Fruit fly (Drosophila melanogaster) whole organism, embryonic: Measurements from ENCODE around the gene Mlp84B.

Experiments
- B-H2 ChIP-seq: fragments of 200-800 bp; sonication (Bioruptor generic); optimal IDR thresholded peaks from 2 replicates; lab custom pipeline; 2018; ENCODE audit warnings: missing biosample characterization, mild to moderate bottlenecking, missing genetic modification characterization
- Bgb ChIP-seq: fragments of 200-800 bp; sonication (Bioruptor generic); IDR thresholded peaks from 2 replicates; pipeline ENCODE4 v1.3.6; 2022; ENCODE audit warnings: missing biosample characterization, missing genetic modification characterization; ENCODE audit not compliant: partially characterized antibody
- CG11093 ChIP-seq: fragments of 200-800 bp; sonication (Bioruptor generic); IDR thresholded peaks from 3 replicates; pipeline ENCODE4 v1.3.6; 2022; ENCODE audit warnings: missing biosample characterization, missing genetic modification characterization
- CG11695 ChIP-seq: fragments of 200-800 bp; sonication (Bioruptor generic); IDR thresholded peaks from 3 replicates; pipeline ENCODE4 v1.3.6; 2022; ENCODE audit warnings: missing biosample characterization, missing genetic modification characterization
- CG12071 ChIP-seq: fragments of 200-800 bp; sonication (Bioruptor generic); optimal IDR thresholded peaks from 3 replicates; lab custom pipeline; 2018; ENCODE audit warnings: missing biosample characterization, mild to moderate bottlenecking, missing genetic modification characterization
- CG15269 ChIP-seq: fragments of 200-800 bp; sonication (Bioruptor generic); optimal IDR thresholded peaks from 2 replicates; lab custom pipeline; 2018; ENCODE audit warnings: missing biosample characterization, mild to moderate bottlenecking, missing genetic modification characterization, moderate library complexity
- CG15601 ChIP-seq: fragments of 200-800 bp; sonication (Bioruptor generic); optimal IDR thresholded peaks from 3 replicates; lab custom pipeline; 2019; ENCODE audit warnings: missing biosample characterization, mild to moderate bottlenecking, missing genetic modification characterization, moderate library complexity
- CG17829 ChIP-seq: fragments of 200-800 bp; optimal IDR thresholded peaks from 2 replicates; lab custom pipeline; 2019; ENCODE audit warnings: missing biosample characterization, mild to moderate bottlenecking, missing genetic modification characterization, moderate library complexity
- CG18476 ChIP-seq: fragments of 200-800 bp; sonication (Bioruptor generic); optimal IDR thresholded peaks from 2 replicates; lab custom pipeline; 2016; ENCODE audit warnings: missing biosample characterization, mild to moderate bottlenecking, missing genetic modification characterization
- CG31224 ChIP-seq: fragments of 200-800 bp; sonication (Bioruptor generic); IDR thresholded peaks from 2 replicates; pipeline ENCODE4 v1.3.6; 2022; ENCODE audit warnings: missing biosample characterization, missing genetic modification characterization
- CG4328 ChIP-seq: fragments of 200-800 bp; sonication (Bioruptor generic); optimal IDR thresholded peaks from 3 replicates; lab custom pipeline; 2017; ENCODE audit warnings: missing biosample characterization, missing genetic modification reagents, missing genetic modification characterization
- CG6254 ChIP-seq: fragments of 200-800 bp; sonication (Bioruptor generic); optimal IDR thresholded peaks from 3 replicates; lab custom pipeline; 2017; ENCODE audit warnings: mild to moderate bottlenecking, missing biosample characterization, missing genetic modification reagents, missing genetic modification characterization
- CG6683 ChIP-seq: fragments of 200-800 bp; sonication (Bioruptor generic); optimal IDR thresholded peaks from 2 replicates; lab custom pipeline; 2017; ENCODE audit warnings: missing biosample characterization, mild to moderate bottlenecking, missing genetic modification characterization, missing genetic modification reagents
- CG7786 ChIP-seq: fragments of 200-800 bp; sonication (Bioruptor generic); optimal IDR thresholded peaks from 2 replicates; lab custom pipeline; 2016; ENCODE audit warnings: missing biosample characterization, missing genetic modification characterization
- CG7928 ChIP-seq: fragments of 200-800 bp; sonication (Bioruptor generic); optimal IDR thresholded peaks from 2 replicates; lab custom pipeline; 2017; ENCODE audit warnings: missing biosample characterization, mild to moderate bottlenecking, missing genetic modification characterization
- CoRest ChIP-seq: fragments of 200-800 bp; sonication (Bioruptor generic); optimal IDR thresholded peaks from 3 replicates; lab custom pipeline; 2018; ENCODE audit warnings: missing biosample characterization, mild to moderate bottlenecking, missing genetic modification characterization, moderate library complexity
- Dek ChIP-seq: fragments of 200-800 bp; sonication (Bioruptor generic); optimal IDR thresholded peaks from 3 replicates; lab custom pipeline; 2019; ENCODE audit warnings: missing biosample characterization, mild to moderate bottlenecking, missing genetic modification characterization, moderate library complexity
- Dref ChIP-seq: fragments of 200-800 bp; sonication (Bioruptor generic); IDR thresholded peaks from 2 replicates; pipeline ENCODE4 v1.3.6; 2022; ENCODE audit warnings: missing biosample characterization, missing genetic modification characterization
- E2f1 ChIP-seq: fragments of 200-800 bp; sonication (Bioruptor generic); IDR thresholded peaks from 2 replicates; pipeline ENCODE4 v1.3.6; 2022; ENCODE audit warnings: missing biosample characterization, missing genetic modification characterization
- Ets65A ChIP-seq: fragments of 200-800 bp; sonication (Bioruptor generic); peaks from one replicate; lab custom pipeline; 2016; ENCODE audit warnings: missing biosample characterization, missing genetic modification characterization
- GATAe ChIP-seq: fragments of 200-800 bp; sonication (Bioruptor generic); conservative IDR thresholded peaks from 2 replicates; pipeline ENCODE4 v1.3.6; 2022; ENCODE audit warnings: missing biosample characterization, missing genetic modification characterization
- HLH3B ChIP-seq: fragments of 200-800 bp; sonication (Bioruptor generic); IDR thresholded peaks from 2 replicates; pipeline ENCODE4 v1.3.6; 2022; ENCODE audit warnings: missing biosample characterization, missing genetic modification characterization
- HmgD ChIP-seq: fragments of 200-800 bp; sonication (Bioruptor generic); optimal IDR thresholded peaks from 3 replicates; lab custom pipeline; 2016; ENCODE audit warnings: missing biosample characterization, missing genetic modification characterization
- HmgZ ChIP-seq: fragments of 200-800 bp; sonication (Bioruptor generic); optimal IDR thresholded peaks from 2 replicates; lab custom pipeline; 2018; ENCODE audit warnings: missing biosample characterization, mild to moderate bottlenecking, missing genetic modification characterization
- Hr3 ChIP-seq: fragments of 200-800 bp; sonication (Bioruptor generic); optimal IDR thresholded peaks from 3 replicates; lab custom pipeline; 2016; ENCODE audit warnings: missing biosample characterization, missing genetic modification characterization
- Hr39 ChIP-seq: fragments of >200 bp; optimal IDR thresholded peaks from 2 replicates; lab custom pipeline; 2017
- Lpt ChIP-seq: fragments of >200 bp; optimal IDR thresholded peaks from 2 replicates; lab custom pipeline; 2018; ENCODE audit warnings: missing biosample characterization, missing genetic modification characterization
- Meics ChIP-seq: fragments of 200-800 bp; sonication (Bioruptor generic); optimal IDR thresholded peaks from 2 replicates; lab custom pipeline; 2017; ENCODE audit warnings: missing biosample characterization, mild to moderate bottlenecking, missing genetic modification characterization
- Sry-β ChIP-seq: fragments of 200-800 bp; sonication (Bioruptor generic); optimal IDR thresholded peaks from 2 replicates; lab custom pipeline; 2018; ENCODE audit warnings: missing biosample characterization, mild to moderate bottlenecking, missing genetic modification characterization, moderate library complexity
- Xrp1 ChIP-seq: fragments of 200-800 bp; sonication (Bioruptor generic); IDR thresholded peaks from 2 replicates; pipeline ENCODE4 v1.3.6; 2022; ENCODE audit warnings: missing biosample characterization, missing genetic modification characterization
- ash1 ChIP-seq: fragments of 200-800 bp; sonication (Bioruptor generic); optimal IDR thresholded peaks from 2 replicates; lab custom pipeline; 2018; ENCODE audit warnings: missing biosample characterization, mild to moderate bottlenecking, missing genetic modification characterization
- bbx ChIP-seq: fragments of 200-800 bp; sonication (Bioruptor generic); IDR thresholded peaks from 2 replicates; pipeline ENCODE4 v1.3.6; 2022; ENCODE audit warnings: missing biosample characterization, missing genetic modification characterization; ENCODE audit not compliant: partially characterized antibody
- caup ChIP-seq: fragments of 200-800 bp; sonication (Bioruptor generic); optimal IDR thresholded peaks from 3 replicates; lab custom pipeline; 2017; ENCODE audit warnings: missing biosample characterization, mild to moderate bottlenecking, missing genetic modification characterization, moderate library complexity; ENCODE audit not compliant: severe bottlenecking
- cwo ChIP-seq: fragments of 200-800 bp; sonication (Bioruptor generic); optimal IDR thresholded peaks from 3 replicates; lab custom pipeline; 2017; ENCODE audit warnings: missing biosample characterization, missing genetic modification characterization, mild to moderate bottlenecking, moderate library complexity, missing genetic modification reagents
- en ChIP-seq: fragments of 200-800 bp; sonication (Bioruptor generic); optimal IDR thresholded peaks from 2 replicates; lab custom pipeline; 2016; ENCODE audit warnings: missing biosample characterization, missing genetic modification characterization
- ewg ChIP-seq: fragments of 200-800 bp; sonication (Bioruptor generic); optimal IDR thresholded peaks from 3 replicates; lab custom pipeline; 2017; ENCODE audit warnings: mild to moderate bottlenecking, missing biosample characterization, missing genetic modification reagents, missing genetic modification characterization
- fd96Cb ChIP-seq: fragments of 200-800 bp; sonication (Bioruptor generic); optimal IDR thresholded peaks from 2 replicates; lab custom pipeline; 2018; ENCODE audit warnings: missing biosample characterization, mild to moderate bottlenecking, missing genetic modification characterization, moderate library complexity
- grn ChIP-seq: fragments of 200-800 bp; sonication (Bioruptor generic); optimal IDR thresholded peaks from 3 replicates; lab custom pipeline; 2017; ENCODE audit warnings: missing biosample characterization, missing genetic modification characterization
- gsb-n ChIP-seq: fragments of 200-800 bp; sonication (Bioruptor generic); optimal IDR thresholded peaks from 3 replicates; lab custom pipeline; 2018; ENCODE audit warnings: missing biosample characterization, mild to moderate bottlenecking, missing genetic modification characterization
- ham ChIP-seq: fragments of 200-800 bp; sonication (Bioruptor generic); IDR thresholded peaks from 2 replicates; pipeline ENCODE4 v1.3.6; 2022; ENCODE audit warnings: missing biosample characterization, missing genetic modification characterization
- ken ChIP-seq: fragments of 200-800 bp; sonication (Bioruptor generic); IDR thresholded peaks from 3 replicates; pipeline ENCODE4 v1.3.6; 2022; ENCODE audit warnings: missing biosample characterization, missing genetic modification characterization
- pnt ChIP-seq: fragments of 200-800 bp; sonication (Bioruptor generic); optimal IDR thresholded peaks from 3 replicates; lab custom pipeline; 2016; ENCODE audit warnings: missing biosample characterization, missing genetic modification characterization
- schlank ChIP-seq: fragments of 200-800 bp; sonication (Bioruptor generic); optimal IDR thresholded peaks from 2 replicates; lab custom pipeline; 2018; ENCODE audit warnings: missing biosample characterization, mild to moderate bottlenecking, missing genetic modification characterization
- ssp ChIP-seq: fragments of 200-800 bp; sonication (Bioruptor generic); IDR thresholded peaks from 2 replicates; pipeline ENCODE4 v1.3.6; 2022; ENCODE audit warnings: missing biosample characterization, missing genetic modification characterization
- ttk ChIP-seq: fragments of 200-800 bp; sonication (Bioruptor generic); IDR thresholded peaks from 2 replicates; pipeline ENCODE4 v2.1.2; 2022; ENCODE audit warnings: missing biosample characterization, missing genetic modification characterization
- unc-4 ChIP-seq: fragments of 200-800 bp; sonication (Bioruptor generic); IDR thresholded peaks from 2 replicates; pipeline ENCODE4 v1.3.6; 2022; ENCODE audit warnings: missing biosample characterization, missing genetic modification characterization; ENCODE audit not compliant: partially characterized antibody

Mlp84B gene

DNA sequence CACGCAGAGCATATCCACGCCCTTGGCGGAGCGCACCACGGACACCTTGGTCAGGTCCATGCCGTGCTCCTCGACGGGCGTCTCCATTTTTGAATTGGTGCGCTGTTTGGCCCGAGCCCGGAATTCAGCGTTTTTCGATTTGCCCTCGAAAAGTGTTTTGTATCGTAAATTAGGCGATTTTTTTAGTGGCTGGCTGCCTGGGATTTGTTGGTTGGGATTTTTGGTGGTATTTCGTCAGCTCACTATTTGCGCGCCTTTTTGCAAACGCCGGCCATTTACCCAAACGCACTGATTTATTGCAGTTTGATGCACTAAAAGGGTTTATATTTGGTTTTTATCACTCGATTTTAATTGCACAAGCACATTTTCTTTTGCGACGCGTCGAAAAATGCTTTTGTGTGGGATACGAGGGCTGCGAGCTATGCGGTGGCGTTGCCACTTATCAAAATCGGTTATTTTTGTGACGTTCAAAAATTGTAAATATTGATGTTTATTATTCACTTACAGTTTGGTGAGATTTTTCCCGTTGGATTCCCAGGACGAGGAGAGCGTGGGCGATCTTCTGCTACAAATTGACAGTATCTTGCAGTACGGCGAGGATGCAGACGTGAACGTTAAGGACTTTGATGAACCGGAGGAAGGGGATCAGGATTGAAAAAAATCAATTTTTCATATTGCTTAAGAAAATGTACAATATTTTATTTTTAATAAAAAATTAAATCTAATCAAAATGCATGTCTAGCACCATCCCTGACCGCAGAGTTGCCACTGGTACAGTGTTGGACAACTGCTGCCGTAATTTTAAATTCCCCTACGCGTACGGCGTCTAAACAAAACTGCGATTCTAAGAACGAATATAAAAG, 33.2 kb upstream of the Mlp84B start, which contains the start of the genes gfzf and Sas-4 (continued):
- no peak for TF ChIP-seq Sry-β (GFP tag; lab: Kevin White, UChicago)
- TF ChIP-seq gsb-n (tag; lab: Kevin White, UChicago), result no peak
- TF ChIP-seq B-H2, result no peak

DNA sequence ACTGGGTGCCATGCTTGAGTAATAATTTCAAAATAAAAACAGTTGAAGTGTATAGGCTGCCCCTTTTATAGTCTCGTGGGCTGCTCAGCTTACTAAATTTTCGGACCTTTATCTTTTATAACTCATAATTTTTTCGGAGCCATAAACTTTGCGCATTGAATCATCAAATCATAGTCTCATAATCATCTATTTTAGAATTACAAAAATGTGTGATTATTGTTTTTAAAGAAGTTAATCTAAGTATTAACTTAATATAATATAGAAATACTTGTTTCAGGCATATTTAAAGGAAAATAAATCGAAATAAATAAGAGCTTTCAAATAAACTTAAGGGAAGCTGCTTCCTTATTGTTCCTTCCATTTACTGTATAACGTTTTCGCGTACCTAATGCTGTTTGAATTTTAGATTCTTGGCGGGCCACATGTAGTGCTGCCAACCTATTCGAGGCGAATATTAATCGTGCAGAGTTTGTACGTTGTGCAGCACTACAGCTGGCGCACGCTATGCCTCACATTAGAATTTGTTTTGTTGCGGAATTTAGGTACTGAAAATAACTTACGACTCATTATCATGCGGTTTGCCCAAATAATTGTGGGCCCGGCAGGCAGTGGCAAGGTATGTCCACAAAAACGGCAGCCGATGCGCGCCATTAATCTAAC, 26.8 kb upstream of the Mlp84B start, which contains the start of the genes CG14610 and CG2656:
Gene CG14610 (minus strand): TSS at position 51 of the 660 bp plus-strand sequence.
Gene CG2656 (plus strand): TSS at position 480 of the 660 bp plus-strand sequence.
- TF ChIP-seq Hr3 (GFP tag; lab: Kevin White, UChicago) (peak; percentile 81), bbx (GFP tag; lab: Robert Waterston, UW) (peak; percentile 75), pnt (peak; percentile 81), CoRest (tag; lab: Kevin White, UChicago) (peak; percentile 56), CG11093 (no peak), HLH3B (GFP tag; lab: Robert Waterston, UW) (0 out of 2 replicates have a peak, but pooled peaks have one; percentile 38), Dref (GFP tag; lab: Robert Waterston, UW) (peak; percentile 50; the same call in 1 of the 2 replicates), ttk (peak; percentile 57; the same call in 1 of the 2 replicates), CG4328 (peak; percentile 21), Xrp1 (GFP tag; lab: Robert Waterston, UW) (peak; percentile 73), HmgZ (tag; lab: Kevin White, UChicago) (peak; percentile 90), caup (GFP tag; lab: Kevin White, UChicago) (peak; percentile 78), ash1 (peak; percentile 31), CG7928 (peak; percentile 20), CG6683 (peak; percentile 27), ken (GFP tag; lab: Robert Waterston, UW) (peak; percentile 84), CG18476 (GFP tag; lab: Kevin White, UChicago) (peak; percentile 48), Meics (GFP tag; lab: Kevin White, UChicago) (no peak), en (GFP tag; lab: Kevin White, UChicago) (peak; percentile 59), Dek (tag; lab: Kevin White, UChicago) (no peak), ewg (GFP tag; lab: Kevin White, UChicago) (peak; percentile 73), CG6254 (GFP tag; lab: Kevin White, UChicago) (no peak), CG31224 (peak; percentile 24; the same call in 1 of the 2 replicates), ssp (GFP tag; lab: Robert Waterston, UW) (no peak), CG7786 (GFP tag; lab: Kevin White, UChicago) (peak; percentile 84), CG15601 (tag; lab: Kevin White, UChicago) (no peak), Lpt (GFP tag; lab: Kevin White, UChicago) (no peak), HmgD (GFP tag; lab: Kevin White, UChicago) (peak; percentile 74), CG15269 (no peak), CG12071 (GFP tag; lab: Kevin White, UChicago) (peak; percentile 35), E2f1 (GFP tag; lab: Robert Waterston, UW) (peak; percentile 26; the same call in 1 of the 2 replicates), Hr39 (no peak), Ets65A (GFP tag; lab: Kevin White, UChicago) (peak; percentile 99), unc-4 (GFP tag; lab: Robert Waterston, UW) (peak; percentile 58), CG11695 (GFP tag; lab: Robert Waterston, UW) (0 out of 3 replicates have a peak, but pooled peaks have one; percentile 22), GATAe (no peak), Bgb (GFP tag; lab: Robert Waterston, UW) (peak; percentile 77), CG17829 (tag; lab: Kevin White, UChicago) (peak; percentile 73), ham (GFP tag; lab: Robert Waterston, UW) (no peak), fd96Cb (tag; lab: Kevin White, UChicago) (peak; percentile 37), cwo (GFP tag; lab: Kevin White, UChicago) (peak; percentile 47), schlank (tag; lab: Kevin White, UChicago) (peak; percentile 47), grn (no peak)
